Worm (Caenorhabditis elegans): ENCODE data around the gene srp-1.

DNA sequence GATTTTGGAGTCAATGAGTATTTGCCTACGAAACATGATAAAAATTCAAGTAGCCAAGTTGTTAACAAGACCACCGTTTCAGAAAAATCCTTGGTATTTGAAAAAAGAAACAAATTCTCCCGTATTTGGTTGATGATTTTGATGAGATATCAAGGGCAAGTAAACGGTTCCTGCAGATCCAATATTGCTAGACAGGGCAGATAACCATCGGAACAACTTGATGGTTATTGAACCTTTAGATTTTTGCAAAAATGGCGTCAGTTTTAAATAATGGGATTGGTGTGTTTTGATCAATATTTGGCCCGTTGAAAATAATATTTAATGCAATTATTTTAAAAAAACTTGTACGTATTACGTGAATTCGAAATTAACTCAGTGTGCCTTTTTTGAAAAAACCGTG lies 47.2 kb downstream of the srp-1 start:
- TF ChIP-seq ceh-36 (tag; optimal IDR thresholded peaks at IDR 0.05) (no peak), ama-1 (optimal IDR thresholded peaks at IDR 0.05) (no peak), ets-7 (tag; optimal IDR thresholded peaks at IDR 0.05) (no peak), sea-1 (GFP tag; conservative IDR thresholded peaks at IDR 0.05) (no peak), flt-1 (GFP tag; IDR thresholded peaks at IDR 0.05) (no peak), tra-4 (tag; optimal IDR thresholded peaks at IDR 0.05) (no peak), hmg-4 (GFP tag; optimal IDR thresholded peaks at IDR 0.05) (no peak), ceh-13 (GFP tag; optimal IDR thresholded peaks at IDR 0.05) (no peak), scrt-1 (GFP tag; IDR thresholded peaks at IDR 0.05) (no peak), aly-1 (tag; optimal IDR thresholded peaks at IDR 0.05) (no peak), hmbx-1 (tag; optimal IDR thresholded peaks at IDR 0.05) (no peak), pes-1 (GFP tag; IDR thresholded peaks at IDR 0.05) (no peak), B0310.2 (tag; optimal IDR thresholded peaks at IDR 0.05) (no peak)
